Fruit fly (Drosophila melanogaster) whole organism, embryonic: ENCODE data around the gene CG46308.

Experiments
- CG17385 ChIP-seq: fragments of 200-800 bp; sonication (Bioruptor generic); optimal IDR thresholded peaks from 3 replicates; lab custom pipeline; 2018; ENCODE audit warnings: missing biosample characterization, mild to moderate bottlenecking, missing genetic modification characterization
- CG6854 ChIP-seq: fragments of 200-800 bp; sonication (Bioruptor generic); optimal IDR thresholded peaks from 3 replicates; lab custom pipeline; 2017; ENCODE audit warnings: missing biosample characterization, mild to moderate bottlenecking, missing genetic modification characterization
- CG9609 ChIP-seq: fragments of 200-800 bp; sonication (Bioruptor generic); optimal IDR thresholded peaks from 3 replicates; lab custom pipeline; 2016; ENCODE audit warnings: missing biosample characterization, missing genetic modification characterization
- Dek ChIP-seq: fragments of 200-800 bp; sonication (Bioruptor generic); optimal IDR thresholded peaks from 3 replicates; lab custom pipeline; 2019; ENCODE audit warnings: missing biosample characterization, mild to moderate bottlenecking, missing genetic modification characterization, moderate library complexity
- Dp ChIP-seq: fragments of 200-800 bp; sonication (Bioruptor generic); optimal IDR thresholded peaks from 2 replicates; lab custom pipeline; 2018; ENCODE audit warnings: missing biosample characterization, mild to moderate bottlenecking, missing genetic modification characterization, moderate library complexity
- chn ChIP-seq: fragments of 200-800 bp; sonication (Bioruptor generic); optimal IDR thresholded peaks from 2 replicates; lab custom pipeline; 2016; ENCODE audit warnings: missing biosample characterization, missing genetic modification characterization

DNA sequence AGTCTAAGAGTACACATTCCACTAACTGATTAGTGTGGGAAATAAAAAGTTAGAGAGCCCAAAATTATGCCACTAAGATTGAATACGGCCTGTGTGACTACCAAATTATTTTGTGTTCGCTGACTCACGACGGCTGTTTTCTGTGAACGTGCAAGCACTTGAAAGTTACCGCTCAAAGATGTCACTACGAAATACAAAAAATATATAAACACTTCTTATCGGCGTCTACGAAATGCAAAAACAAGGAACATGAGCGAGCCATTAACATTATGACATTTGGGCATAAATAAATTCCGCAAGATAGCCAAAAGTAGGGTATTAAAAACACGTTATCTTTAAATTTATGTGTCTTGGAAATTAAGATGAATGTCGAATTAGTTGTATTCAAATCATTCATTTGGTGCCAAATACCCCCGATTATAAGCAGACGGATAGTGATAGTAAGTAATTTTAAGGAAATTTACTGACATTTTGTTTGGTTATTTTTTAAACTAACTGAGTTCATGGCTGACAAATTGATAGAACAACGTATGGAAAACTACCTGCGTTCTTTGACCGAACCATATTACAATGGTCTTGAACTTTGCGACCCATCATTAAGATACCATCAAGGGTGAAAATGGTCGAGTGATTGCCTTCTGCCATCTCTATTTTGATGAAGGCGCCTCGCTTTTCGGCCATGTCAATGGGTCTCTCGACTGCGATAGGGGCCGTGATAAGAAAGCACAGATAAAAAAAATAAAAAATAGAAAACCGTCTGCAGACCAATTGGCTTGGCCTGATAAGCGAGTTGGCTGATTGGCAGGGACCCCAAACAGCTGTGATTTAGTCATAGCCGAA, 26.6 kb upstream of the CG46308 start, which contains the start of gene Tehao:
- TF ChIP-seq CG6854 (no peak), Dek (tag; lab: Kevin White, UChicago) (no peak), chn (no peak), Dp (GFP tag; lab: Kevin White, UChicago) (no peak), CG9609 (GFP tag; lab: Kevin White, UChicago) (no peak), CG17385 (GFP tag; lab: Kevin White, UChicago) (no peak)
